Fruit fly (Drosophila melanogaster) whole organism, adult: ENCODE data around the gene Neu2.

Experiments used
- CG11617 ChIP-seq: fragments of 200-800 bp; sonication (Bioruptor generic); optimal IDR thresholded peaks from 2 replicates; lab custom pipeline; 2017; ENCODE audit warnings: mild to moderate bottlenecking, missing biosample characterization, missing genetic modification reagents, missing genetic modification characterization
- CG12768 ChIP-seq: fragments of 200-800 bp; sonication (Bioruptor generic); optimal IDR thresholded peaks from 2 replicates; lab custom pipeline; 2017; ENCODE audit warnings: missing biosample characterization, missing genetic modification characterization, mild to moderate bottlenecking, moderate library complexity, missing genetic modification reagents
- CG14711 ChIP-seq: fragments of 200-800 bp; sonication (Bioruptor generic); optimal IDR thresholded peaks from 2 replicates; lab custom pipeline; 2018; ENCODE audit warnings: missing biosample characterization, mild to moderate bottlenecking, missing genetic modification characterization, moderate library complexity
- CG1620 ChIP-seq: fragments of 200-800 bp; sonication (Bioruptor generic); optimal IDR thresholded peaks from 2 replicates; lab custom pipeline; 2016; ENCODE audit warnings: missing biosample characterization, missing genetic modification characterization
- CG33017 ChIP-seq: fragments of 200-800 bp; sonication (Bioruptor generic); optimal IDR thresholded peaks from 2 replicates; lab custom pipeline; 2018; ENCODE audit warnings: missing biosample characterization, mild to moderate bottlenecking, missing genetic modification characterization, moderate library complexity
- CG5204 ChIP-seq: fragments of 200-800 bp; sonication (Bioruptor generic); optimal IDR thresholded peaks from 2 replicates; lab custom pipeline; 2016; ENCODE audit warnings: missing biosample characterization, missing genetic modification characterization
- CG7045 ChIP-seq: fragments of 200-800 bp; sonication (Bioruptor generic); optimal IDR thresholded peaks from 2 replicates; lab custom pipeline; 2017; ENCODE audit warnings: missing biosample characterization, mild to moderate bottlenecking, missing genetic modification characterization
- CG7101 ChIP-seq: fragments of 200-800 bp; sonication (Bioruptor generic); optimal IDR thresholded peaks from 2 replicates; lab custom pipeline; 2018; ENCODE audit warnings: missing biosample characterization, mild to moderate bottlenecking, missing genetic modification characterization, moderate library complexity
- Clk ChIP-seq: fragments of 200-800 bp; sonication (Bioruptor generic); optimal IDR thresholded peaks from 2 replicates; lab custom pipeline; 2017; ENCODE audit warnings: missing biosample characterization, missing genetic modification characterization
- Crg-1 ChIP-seq: fragments of 200-800 bp; sonication (Bioruptor generic); optimal IDR thresholded peaks from 2 replicates; lab custom pipeline; 2016; ENCODE audit warnings: missing biosample characterization, missing genetic modification characterization
- Hr96 ChIP-seq: fragments of 200-800 bp; sonication (Bioruptor generic); optimal IDR thresholded peaks from 2 replicates; lab custom pipeline; 2016; ENCODE audit warnings: missing biosample characterization, missing genetic modification characterization
- Mnt ChIP-seq: fragments of 200-800 bp; sonication (Bioruptor generic); optimal IDR thresholded peaks from 2 replicates; lab custom pipeline; 2016; ENCODE audit warnings: missing biosample characterization, mild to moderate bottlenecking, missing genetic modification characterization
- bab1 ChIP-seq: fragments of 200-800 bp; sonication (Bioruptor generic); optimal IDR thresholded peaks from 3 replicates; lab custom pipeline; 2019; ENCODE audit warnings: missing biosample characterization, mild to moderate bottlenecking, missing genetic modification characterization, moderate library complexity
- cic ChIP-seq: fragments of 200-800 bp; sonication (Bioruptor generic); optimal IDR thresholded peaks from 2 replicates; lab custom pipeline; 2017; ENCODE audit warnings: missing biosample characterization, mild to moderate bottlenecking, missing genetic modification characterization, moderate library complexity
- cnc ChIP-seq, 2 experiments: fragments of >200 bp; optimal IDR thresholded peaks; 2 replicates each; lab custom pipeline; 2017
- kay ChIP-seq: fragments of 200-800 bp; sonication (Bioruptor generic); peaks from one replicate; lab custom pipeline; 2016; ENCODE audit warnings: missing biosample characterization, missing genetic modification characterization, borderline replicate concordance
- ovo ChIP-seq: fragments of 200-800 bp; sonication (Bioruptor generic); optimal IDR thresholded peaks from 2 replicates; lab custom pipeline; 2016; ENCODE audit warnings: missing biosample characterization, missing genetic modification characterization
- pad ChIP-seq: fragments of 200-800 bp; sonication (Bioruptor generic); optimal IDR thresholded peaks from 3 replicates; lab custom pipeline; 2017; ENCODE audit warnings: missing biosample characterization, missing genetic modification characterization, mild to moderate bottlenecking, moderate library complexity, missing genetic modification reagents
- tj ChIP-seq: fragments of 200-800 bp; sonication (Bioruptor generic); optimal IDR thresholded peaks from 3 replicates; lab custom pipeline; 2017; ENCODE audit warnings: missing biosample characterization, mild to moderate bottlenecking, missing genetic modification characterization, moderate library complexity
- toe ChIP-seq: fragments of 200-800 bp; sonication (Bioruptor generic); optimal IDR thresholded peaks from 2 replicates; lab custom pipeline; 2016; ENCODE audit warnings: missing biosample characterization, missing genetic modification characterization

The Neu2 gene

dm6 chr3L:21441216-21441813, 49.1 kb downstream of the Neu2 start, which contains the start of gene CG5664:
Gene CG5664, minus strand, starts transcription at chr3L:21441363.
- TF ChIP-seq Clk (GFP tag; lab: Kevin White, UChicago) (no peak), kay (GFP tag; lab: Kevin White, UChicago) (no peak), CG33017 (tag; lab: Kevin White, UChicago) (no peak), pad (no peak), cic (no peak), Mnt (no peak), CG1620 (no peak), Crg-1 (no peak), CG7045 (no peak), CG14711 (tag; lab: Kevin White, UChicago) (no peak), Hr96 (GFP tag; lab: Kevin White, UChicago) (no peak), toe (GFP tag; lab: Kevin White, UChicago) (no peak), CG7101 (tag; lab: Kevin White, UChicago) (no peak), tj (no peak), CG5204 (no peak), ovo (GFP tag; lab: Kevin White, UChicago) (no peak), cnc (optimal IDR thresholded peaks at IDR 0.05; lab: Kevin White, UChicago) (no peak), CG12768 (GFP tag; lab: Kevin White, UChicago) (no peak), CG11617 (no peak), bab1 (no peak)

- TF ChIP-seq CG7101 (tag; lab: Kevin White, UChicago), result no peak
- no peak for TF ChIP-seq Crg-1
- TF ChIP-seq CG1620, result no peak
- no peak for TF ChIP-seq CG7045
- TF ChIP-seq Mnt, result no peak
- TF ChIP-seq bab1, result no peak
- TF ChIP-seq Hr96 (GFP tag; lab: Kevin White, UChicago), result no peak
These were observed 54.3 kb downstream of the Neu2 start for dm6 chr3L:21436089-21436488.
